Worm (Caenorhabditis elegans): Measurements from ENCODE around the gene F43C1.7.

DNA sequence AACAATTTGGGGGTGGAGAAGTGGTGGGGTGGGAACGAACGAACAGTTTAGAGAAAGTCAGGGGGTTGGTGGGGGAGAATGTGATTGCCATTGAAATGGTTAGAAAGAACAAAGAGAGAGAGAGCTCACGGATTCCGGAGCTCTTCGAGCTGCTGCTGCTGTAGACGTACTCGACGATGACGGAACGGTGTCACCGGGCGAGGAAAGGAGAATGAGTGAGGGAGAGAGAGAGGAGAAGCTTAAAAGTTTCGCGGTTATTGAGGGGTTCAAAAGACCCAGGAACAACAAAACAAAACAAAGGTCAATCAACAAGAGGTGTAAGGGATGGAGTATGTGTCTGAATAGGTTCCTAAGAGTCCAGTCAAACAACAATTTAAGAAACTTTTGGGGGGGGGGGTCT, 33.9 kb upstream of the F43C1.7 start:
- no peak for TF ChIP-seq madf-3 (GFP tag; IDR thresholded peaks at IDR 0.05)
- TF ChIP-seq rcor-1 (GFP tag; IDR thresholded peaks at IDR 0.05), result no peak
- TF ChIP-seq mcd-1 (GFP tag; IDR thresholded peaks at IDR 0.05), result no peak
